Worm (Caenorhabditis elegans) whole organism, L1 larva: ENCODE results near the gene ptr-25.

Experiments used
- ama-1 ChIP-seq: fragments of 150-350 bp; optimal IDR thresholded peaks from 2 replicates; lab custom pipeline; 2014
- blmp-1 ChIP-seq: fragments of 150-350 bp; optimal IDR thresholded peaks from 2 replicates; lab custom pipeline; 2014; ENCODE audit warnings: missing biosample characterization, missing genetic modification characterization
- ceh-8 ChIP-seq: fragments of 200-800 bp; sonication (Bioruptor generic); optimal IDR thresholded peaks from 2 replicates; lab custom pipeline; 2018; ENCODE audit warnings: mild to moderate bottlenecking, missing genetic modification characterization, moderate library complexity, missing compliant biosample characterization
- ceh-82 ChIP-seq, 3 experiments: fragments of 150-350 bp in 1 of 3; sonication (generic microtip) in 2 of 3; optimal IDR thresholded peaks; 2 replicates each; lab custom pipeline; 2014 to 2017; ENCODE audit warnings: missing biosample characterization in 3 of 3, missing genetic modification characterization in 3 of 3
- ces-1 ChIP-seq: fragments of 150-350 bp; optimal IDR thresholded peaks from 2 replicates; lab custom pipeline; 2014; ENCODE audit warnings: missing biosample characterization, missing genetic modification reagents, missing genetic modification characterization
- dpl-1 ChIP-seq, 3 experiments: fragments of 150-350 bp in 2 of 3; sonication (generic microtip) in 1 of 3; optimal IDR thresholded peaks; 2 replicates each; lab custom pipeline; 2014 to 2017; ENCODE audit warnings: missing biosample characterization in 3 of 3, missing genetic modification characterization in 3 of 3, missing genetic modification reagents in 3 of 3
- efl-1 ChIP-seq, 4 experiments: fragments of 150-350 bp; optimal IDR thresholded peaks in 3 of 4; peaks in 1 of 4; 1 replicate in 1 of 4; 2 replicates in 3 of 4; lab custom pipeline; 2014; ENCODE audit warnings: missing biosample characterization in 2 of 4, missing genetic modification characterization in 2 of 4, missing genetic modification reagents in 2 of 4
- egl-13 ChIP-seq: sonication (generic microtip); optimal IDR thresholded peaks from 2 replicates; lab custom pipeline; 2016; ENCODE audit warnings: missing genotype, missing genetic modification reagents, missing genetic modification characterization, missing compliant biosample characterization
- elt-2 ChIP-seq: sonication (generic microtip); optimal IDR thresholded peaks from 2 replicates; lab custom pipeline; 2016; ENCODE audit warnings: missing genetic modification characterization, mild to moderate bottlenecking, inconsistent platforms, missing compliant biosample characterization, missing genetic modification reagents
- elt-3 ChIP-seq, 6 experiments: fragments of 150-350 bp in 1 of 6; sonication (generic microtip); optimal IDR thresholded peaks; 2 replicates each; lab custom pipeline; 2017 to 2018; ENCODE audit warnings: missing biosample characterization in 6 of 6, missing genetic modification characterization in 6 of 6, inconsistent platforms in 1 of 6
- hpl-2 ChIP-seq: fragments of 150-350 bp; optimal IDR thresholded peaks from 2 replicates; lab custom pipeline; 2014; ENCODE audit warnings: missing biosample characterization, missing genetic modification reagents, missing genetic modification characterization
- isw-1 ChIP-seq: fragments of 200-800 bp; sonication (Bioruptor generic); IDR thresholded peaks from 2 replicates; pipeline ENCODE4 v1.3.6; 2022; ENCODE audit warnings: missing genetic modification characterization, missing compliant biosample characterization
- lin-13 ChIP-seq: fragments of 150-350 bp; optimal IDR thresholded peaks from 2 replicates; lab custom pipeline; 2014; ENCODE audit warnings: missing biosample characterization, missing genetic modification reagents, missing genetic modification characterization
- lin-14 ChIP-seq: fragments of 200-800 bp; sonication (Bioruptor generic); optimal IDR thresholded peaks from 2 replicates; lab custom pipeline; 2018; ENCODE audit warnings: mild to moderate bottlenecking, missing genetic modification characterization, moderate library complexity, missing compliant biosample characterization
- lin-15B ChIP-seq: fragments of 150-350 bp; sonication (generic microtip); optimal IDR thresholded peaks from 3 replicates; lab custom pipeline; 2014; ENCODE audit warnings: missing biosample characterization, missing genetic modification characterization
- lin-35 ChIP-seq, 2 experiments: fragments of 150-350 bp; optimal IDR thresholded peaks; 2 replicates each; lab custom pipeline; 2014; ENCODE audit warnings: missing biosample characterization in 2 of 2, missing genetic modification characterization in 2 of 2, missing genetic modification reagents in 2 of 2
- lsy-2 ChIP-seq, 2 experiments: fragments of 150-350 bp; optimal IDR thresholded peaks; 2 replicates each; lab custom pipeline; 2014; ENCODE audit warnings: missing biosample characterization in 2 of 2, missing genetic modification characterization in 2 of 2
- mef-2 ChIP-seq: fragments of 150-350 bp; optimal IDR thresholded peaks from 2 replicates; lab custom pipeline; 2014; ENCODE audit warnings: missing biosample characterization, missing genetic modification characterization
- mep-1 ChIP-seq: fragments of 150-350 bp; optimal IDR thresholded peaks from 2 replicates; lab custom pipeline; 2014; ENCODE audit warnings: missing biosample characterization, missing genetic modification characterization
- nhr-12 ChIP-seq: sonication (generic microtip); optimal IDR thresholded peaks from 2 replicates; lab custom pipeline; 2017; ENCODE audit warnings: missing biosample characterization, missing genetic modification characterization
- nhr-20 ChIP-seq: sonication (generic microtip); optimal IDR thresholded peaks from 2 replicates; lab custom pipeline; 2016; ENCODE audit warnings: mild to moderate bottlenecking, missing genetic modification characterization, missing compliant biosample characterization
- nhr-237 ChIP-seq: fragments of 150-350 bp; optimal IDR thresholded peaks from 2 replicates; lab custom pipeline; 2014; ENCODE audit warnings: missing biosample characterization, missing genetic modification characterization
- nhr-77 ChIP-seq: fragments of 150-350 bp; optimal IDR thresholded peaks from 2 replicates; lab custom pipeline; 2014; ENCODE audit warnings: missing biosample characterization, missing genetic modification characterization
- nhr-85 ChIP-seq: sonication (generic microtip); peaks from one replicate; lab custom pipeline; 2016; ENCODE audit warnings: missing genetic modification characterization, inconsistent platforms, missing compliant biosample characterization
- pag-3 ChIP-seq: sonication (generic microtip); optimal IDR thresholded peaks from 2 replicates; lab custom pipeline; 2017; ENCODE audit warnings: missing genetic modification characterization, mild to moderate bottlenecking, missing compliant biosample characterization, antibody characterized with exemption, borderline replicate concordance; ENCODE audit not compliant: insufficient read depth
- pax-3 ChIP-seq: fragments of 200-800 bp; sonication (Bioruptor generic); optimal IDR thresholded peaks from 2 replicates; lab custom pipeline; 2018; ENCODE audit warnings: mild to moderate bottlenecking, missing genetic modification characterization, moderate library complexity, missing compliant biosample characterization
- pqm-1 ChIP-seq: sonication (generic microtip); optimal IDR thresholded peaks from 3 replicates; lab custom pipeline; 2017; ENCODE audit warnings: missing biosample characterization, missing genetic modification characterization
- rnt-1 ChIP-seq: sonication (generic microtip); optimal IDR thresholded peaks from 2 replicates; lab custom pipeline; 2016; ENCODE audit warnings: mild to moderate bottlenecking, missing genetic modification characterization, moderate library complexity, missing compliant biosample characterization
- skn-1 ChIP-seq: fragments of 150-350 bp; optimal IDR thresholded peaks from 2 replicates; lab custom pipeline; 2014; ENCODE audit warnings: missing biosample characterization, missing genetic modification characterization
- snpc-4 ChIP-seq: fragments of 150-350 bp; optimal IDR thresholded peaks from 2 replicates; lab custom pipeline; 2014; ENCODE audit warnings: missing biosample characterization, missing genetic modification characterization
- tbx-2 ChIP-seq: sonication (generic microtip); optimal IDR thresholded peaks from 2 replicates; lab custom pipeline; 2016; ENCODE audit warnings: missing genetic modification characterization, missing compliant biosample characterization
- unc-130 ChIP-seq: fragments of 150-350 bp; optimal IDR thresholded peaks from 2 replicates; lab custom pipeline; 2017; ENCODE audit warnings: missing biosample characterization, missing genetic modification characterization, inconsistent platforms
- unc-86 ChIP-seq: sonication (generic microtip); optimal IDR thresholded peaks from 2 replicates; lab custom pipeline; 2016; ENCODE audit warnings: missing genetic modification characterization, missing compliant biosample characterization
- zag-1 ChIP-seq: fragments of 150-350 bp; optimal IDR thresholded peaks from 2 replicates; lab custom pipeline; 2014; ENCODE audit warnings: missing biosample characterization, missing genetic modification characterization
- zip-4 ChIP-seq: fragments of 200-800 bp; sonication (Bioruptor generic); optimal IDR thresholded peaks from 2 replicates; lab custom pipeline; 2018; ENCODE audit warnings: mild to moderate bottlenecking, missing genetic modification characterization, moderate library complexity, missing compliant biosample characterization

The ptr-25 gene

ce11 chrIII:10469574-10470055 is 18.3 kb upstream of the ptr-25 start, which contains the start of gene D2045.5:
D2045.5 (minus strand) TSS chrIII:10469624.
- TF ChIP-seq lin-14 (GFP tag; lab: Kevin White, UChicago) (no peak), nhr-85 (no peak), ces-1 (no peak), lin-13 (GFP tag; lab: Kevin White, UChicago) (no peak), nhr-12 (tag; lab: Kevin White, UChicago) (no peak), nhr-77 (tag; lab: Kevin White, UChicago) (no peak), ama-1 (no peak), pax-3 (tag; lab: Kevin White, UChicago) (no peak), unc-130 (no peak), tbx-2 (tag; lab: Kevin White, UChicago) (no peak), mef-2 (tag; lab: Kevin White, UChicago) (no peak)

ce11 chrIII:10470927-10471326 is 17.0 kb upstream of the ptr-25 start, which contains the start of gene cul-1:
cul-1 (plus strand) TSS chrIII:10471237.
- peak in 1 of 2 experiments; percentile 20 for TF ChIP-seq efl-1 (optimal IDR thresholded peaks at IDR 0.05; lab: Kevin White, UChicago)
- peak; percentile 18 to 78 for TF ChIP-seq efl-1 (GFP tag; optimal IDR thresholded peaks at IDR 0.05 in 1 of 2; lab: Kevin White, UChicago)
- no peak for TF ChIP-seq nhr-237
- peak in 1 of 2 experiments; percentile 50 for TF ChIP-seq lin-35 (GFP tag; optimal IDR thresholded peaks at IDR 0.05; lab: Kevin White, UChicago)
- TF ChIP-seq zip-4 (GFP tag; lab: Kevin White, UChicago), result no peak
- no peak for TF ChIP-seq mep-1 (tag; lab: Kevin White, UChicago)
- TF ChIP-seq ceh-82 (tag; optimal IDR thresholded peaks at IDR 0.05; lab: Kevin White, UChicago), result no peak
- TF ChIP-seq hpl-2 (GFP tag; lab: Kevin White, UChicago), result no peak
- TF ChIP-seq nhr-85, result no peak
- TF ChIP-seq skn-1, result peak; percentile 98
- peak in 1 of 2 experiments; percentile 39 for TF ChIP-seq lsy-2 (tag; optimal IDR thresholded peaks at IDR 0.05; lab: Kevin White, UChicago)
- peak; percentile 1 for TF ChIP-seq blmp-1 (tag; lab: Kevin White, UChicago)
- peak in 1 of 3 experiments; percentile 43 for TF ChIP-seq dpl-1 (GFP tag; optimal IDR thresholded peaks at IDR 0.05; lab: Kevin White, UChicago)
- no peak for TF ChIP-seq pqm-1 (tag; lab: Kevin White, UChicago)

ce11 chrIII:10474945-10475344 is 13.0 kb upstream of the ptr-25 start, which contains the start of gene D2045.9:
D2045.9 (plus strand) TSS chrIII:10475245.
- TF ChIP-seq isw-1, result no peak
- TF ChIP-seq zag-1 (tag; lab: Kevin White, UChicago), result no peak
- TF ChIP-seq ceh-8 (GFP tag; lab: Kevin White, UChicago), result no peak
- no peak for TF ChIP-seq mep-1 (tag; lab: Kevin White, UChicago)
- TF ChIP-seq unc-130, result no peak
- TF ChIP-seq elt-3 (tag; optimal IDR thresholded peaks at IDR 0.05; lab: Kevin White, UChicago), result no peak
- TF ChIP-seq pag-3 (tag; lab: Kevin White, UChicago), result no peak
- TF ChIP-seq lin-13 (GFP tag; lab: Kevin White, UChicago), result no peak
- TF ChIP-seq skn-1, result no peak
- no peak for TF ChIP-seq blmp-1 (tag; lab: Kevin White, UChicago)
- TF ChIP-seq zip-4 (GFP tag; lab: Kevin White, UChicago), result no peak
- no peak for TF ChIP-seq nhr-20 (tag; lab: Kevin White, UChicago)
- TF ChIP-seq snpc-4 (tag; lab: Kevin White, UChicago), result no peak
- no peak for TF ChIP-seq rnt-1

- TF ChIP-seq nhr-12 (tag; lab: Kevin White, UChicago) (no peak), pag-3 (tag; lab: Kevin White, UChicago) (no peak), egl-13 (tag; lab: Kevin White, UChicago) (no peak), unc-86 (no peak)
- TF ChIP-seq, all 84 proteins: peak for 0
Observed at ce11 chrIII:10479180-10479579, 8.7 kb upstream of the ptr-25 start, which contains the start of gene D2045.7. D2045.7 (plus strand) TSS chrIII:10479480.

ce11 chrIII:10481497-10481896 is 6.4 kb upstream of the ptr-25 start:
- TF ChIP-seq elt-2 (tag; lab: Kevin White, UChicago) (peak; percentile 70), lin-35 (GFP tag; optimal IDR thresholded peaks at IDR 0.05; lab: Kevin White, UChicago) (peak in 1 of 2 experiments; percentile 21), lin-15B (tag; lab: Kevin White, UChicago) (no peak)
- TF ChIP-seq, all 84 proteins: peak for 2
